Worm (Caenorhabditis elegans) whole organism, L4 larva: Measurements from ENCODE around the gene eef-1G.

Experiments
- egl-27 ChIP-seq: sonication (generic microtip); optimal IDR thresholded peaks from 3 replicates; lab custom pipeline; 2017; ENCODE audit warnings: missing biosample characterization, missing genetic modification reagents, missing genetic modification characterization
- lin-1 ChIP-seq: fragments of 200-800 bp; sonication (Bioruptor generic); IDR thresholded peaks from 2 replicates; pipeline ENCODE4 v1.3.6; 2022; ENCODE audit warnings: missing genetic modification reagents, missing genetic modification characterization, missing compliant biosample characterization
- nhr-28 ChIP-seq: fragments of 150-350 bp; optimal IDR thresholded peaks from 2 replicates; lab custom pipeline; 2014; ENCODE audit warnings: missing biosample characterization, missing genetic modification characterization

ce11 chrV:10970070-10970469 is 4.6 kb downstream of the eef-1G start, which contains the start of gene F17C11.22:
- TF ChIP-seq lin-1 (no peak), egl-27 (no peak), nhr-28 (tag; lab: Kevin White, UChicago) (no peak)
